Fruit fly (Drosophila melanogaster): ENCODE data around the gene Grip91.

dm6 chrX:13791011-13791410 is 46.5 kb upstream of the Grip91 start, which contains the start of gene CG10993:
- TF ChIP-seq CG11762 (GFP tag; optimal IDR thresholded peaks at IDR 0.05; ENCODE audit: insufficient read depth) (no peak), OdsH (GFP tag; optimal IDR thresholded peaks at IDR 0.05) (no peak), svp (GFP tag) (no peak), ss (GFP tag; optimal IDR thresholded peaks at IDR 0.05) (no peak), CG3919 (GFP tag; optimal IDR thresholded peaks at IDR 0.05) (no peak), CG6854 (GFP tag; optimal IDR thresholded peaks at IDR 0.05) (no peak), CG1621 (tag; optimal IDR thresholded peaks at IDR 0.05) (no peak)

Data from whole organism, prepupa.